Fruit fly (Drosophila melanogaster): ENCODE data around the gene CG46525.

dm6 chr3L:17496012-17496411 is 21.0 kb downstream of the CG46525 start:
- TF ChIP-seq Mio (GFP tag; optimal IDR thresholded peaks at IDR 0.05) (no peak), pan (optimal IDR thresholded peaks at IDR 0.05) (no peak), Dfd (GFP tag; optimal IDR thresholded peaks at IDR 0.05) (no peak), Abd-B (GFP tag; optimal IDR thresholded peaks at IDR 0.05) (no peak), h (GFP tag; optimal IDR thresholded peaks at IDR 0.05) (no peak), tai (GFP tag; optimal IDR thresholded peaks at IDR 0.05) (no peak), Hnf4 (GFP tag; optimal IDR thresholded peaks at IDR 0.05) (no peak)

All from whole organism, wandering third instar larva.